Worm (Caenorhabditis elegans): Measurements from ENCODE around the gene F01F1.2.

F01F1.2 gene

ce11 chrIII:5841676-5842075, 36.7 kb upstream of the F01F1.2 start:
- TF ChIP-seq hlh-30 (tag; optimal IDR thresholded peaks at IDR 0.05; ENCODE audit: insufficient read depth) (peak; percentile 86), dmd-6 (GFP tag; IDR thresholded peaks at IDR 0.05) (peak; percentile 65), lsy-2 (tag; optimal IDR thresholded peaks at IDR 0.05) (peak in 1 of 2 experiments; percentile 59), saeg-2 (GFP tag; IDR thresholded peaks at IDR 0.05) (no peak), nhr-42 (GFP tag; IDR thresholded peaks at IDR 0.05) (no peak), dpl-1 (GFP tag; optimal IDR thresholded peaks at IDR 0.05) (peak; percentile 6), mdl-1 (tag; optimal IDR thresholded peaks at IDR 0.05) (peak; percentile 7 to 83), mep-1 (tag; optimal IDR thresholded peaks at IDR 0.05) (peak; percentile 50), hlh-11 (tag; optimal IDR thresholded peaks at IDR 0.05) (peak; percentile 71), dve-1 (tag; optimal IDR thresholded peaks at IDR 0.05; ENCODE audit: insufficient read depth) (peak; percentile 53), nhr-11 (tag; optimal IDR thresholded peaks at IDR 0.05) (peak; percentile 74), mxl-3 (GFP tag; optimal IDR thresholded peaks at IDR 0.05) (peak; percentile 67), nhr-48 (tag; optimal IDR thresholded peaks at IDR 0.05) (peak; percentile 33), F26F4.8 (GFP tag; conservative IDR thresholded peaks at IDR 0.05) (no peak), ama-1 (optimal IDR thresholded peaks at IDR 0.05) (peak; percentile 2), nhr-28 (tag; optimal IDR thresholded peaks at IDR 0.05) (peak; percentile 76), Y75B8A.6 (GFP tag; IDR thresholded peaks at IDR 0.05) (no peak), T26A8.4 (GFP tag; IDR thresholded peaks at IDR 0.05) (0 out of 2 replicates have a peak, but pooled peaks have one; percentile 23)

- TF ChIP-seq unc-62 (GFP tag; optimal IDR thresholded peaks at IDR 0.05 in 1 of 2), result no peak
- no peak for TF ChIP-seq unc-62 (tag; optimal IDR thresholded peaks at IDR 0.05)
- peak; percentile 8 for TF ChIP-seq dve-1 (tag; optimal IDR thresholded peaks at IDR 0.05; ENCODE audit: insufficient read depth)
- peak in 1 of 2 experiments; percentile 26 for TF ChIP-seq lsy-2 (tag; optimal IDR thresholded peaks at IDR 0.05)
- no peak for TF ChIP-seq nhr-6 (tag; optimal IDR thresholded peaks at IDR 0.05)
- no peak for TF ChIP-seq nhr-10 (tag; optimal IDR thresholded peaks at IDR 0.05)
- TF ChIP-seq mep-1 (tag; optimal IDR thresholded peaks at IDR 0.05), result peak; percentile 23
- 0 out of 2 replicates have a peak, but pooled peaks have one; percentile 29 for TF ChIP-seq egl-43 (GFP tag; IDR thresholded peaks at IDR 0.05)
- peak; percentile 20 for TF ChIP-seq rbr-2 (tag; optimal IDR thresholded peaks at IDR 0.05)
- TF ChIP-seq hlh-11 (tag; optimal IDR thresholded peaks at IDR 0.05), result peak; percentile 20
- no peak for TF ChIP-seq pha-4 (GFP tag; IDR thresholded peaks at IDR 0.05)
- TF ChIP-seq pha-4 (tag; optimal IDR thresholded peaks at IDR 0.05), result peak; percentile 16
- peak; percentile 13 for TF ChIP-seq mes-2 (tag; optimal IDR thresholded peaks at IDR 0.05; ENCODE audit: poor library complexity, severe bottlenecking)
- TF ChIP-seq ctbp-1 (GFP tag; IDR thresholded peaks at IDR 0.05), result peak; percentile 38; the same call in 1 of the 2 replicates
- peak; percentile 29 for TF ChIP-seq fkh-10 (GFP tag; optimal IDR thresholded peaks at IDR 0.05)
- TF ChIP-seq zip-2 (tag; optimal IDR thresholded peaks at IDR 0.05), result no peak
These were observed 35.4 kb upstream of the F01F1.2 start for ce11 chrIII:5842920-5843319.

- TF ChIP-seq unc-62 (GFP tag; optimal IDR thresholded peaks at IDR 0.05 in 1 of 2) (peak in 1 of 2 experiments; percentile 39), unc-62 (tag; optimal IDR thresholded peaks at IDR 0.05) (no peak), hmg-1.1 (GFP tag; IDR thresholded peaks at IDR 0.05) (0 out of 2 replicates have a peak, but pooled peaks have one; percentile 21), lir-3 (tag; optimal IDR thresholded peaks at IDR 0.05) (no peak), nhr-76 (tag; optimal IDR thresholded peaks at IDR 0.05) (no peak), F26F4.8 (GFP tag; conservative IDR thresholded peaks at IDR 0.05) (no peak), vab-7 (GFP tag; IDR thresholded peaks at IDR 0.05) (no peak), mep-1 (tag; optimal IDR thresholded peaks at IDR 0.05) (no peak), ceh-62 (tag; optimal IDR thresholded peaks at IDR 0.05) (no peak)
These were observed 34.7 kb upstream of the F01F1.2 start for ce11 chrIII:5843662-5844061.

DNA sequence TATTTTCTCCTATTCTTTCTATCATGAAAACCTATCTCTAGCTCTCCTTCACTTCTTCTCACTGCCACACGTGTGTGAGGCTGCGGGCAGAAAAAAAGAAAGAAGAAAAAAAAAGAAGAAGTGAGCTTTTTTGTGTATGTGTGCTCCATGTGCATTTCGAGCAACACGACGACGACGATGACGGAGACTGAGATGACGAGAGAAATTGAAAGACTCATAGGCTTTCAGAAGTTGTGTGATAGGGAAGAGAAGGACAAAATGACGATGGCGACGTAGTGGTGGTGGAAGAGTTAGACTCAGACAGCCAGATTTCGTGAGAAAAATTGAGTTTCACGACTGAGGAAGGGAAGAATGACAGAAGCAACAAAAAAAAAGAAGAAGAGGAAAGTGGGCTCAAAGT, 32.9 kb upstream of the F01F1.2 start:
- TF ChIP-seq hif-1 (tag; optimal IDR thresholded peaks at IDR 0.05), result peak in 1 of 2 experiments; percentile 45
- TF ChIP-seq aha-1 (tag), result peak; percentile 88
- no peak for TF ChIP-seq ztf-7 (tag; optimal IDR thresholded peaks at IDR 0.05)
- TF ChIP-seq zip-11 (GFP tag; IDR thresholded peaks at IDR 0.05), result no peak
- no peak for TF ChIP-seq lin-38 (GFP tag; IDR thresholded peaks at IDR 0.05)
- TF ChIP-seq ama-1 (optimal IDR thresholded peaks at IDR 0.05), result no peak
- TF ChIP-seq lin-15B (tag; optimal IDR thresholded peaks at IDR 0.05), result no peak
- TF ChIP-seq php-3 (GFP tag; IDR thresholded peaks at IDR 0.05), result no peak
- no peak for TF ChIP-seq unc-130 (GFP tag; optimal IDR thresholded peaks at IDR 0.05)
- no peak for TF ChIP-seq Y5F2A.4 (GFP tag; optimal IDR thresholded peaks at IDR 0.05)
- TF ChIP-seq mdl-1 (tag; optimal IDR thresholded peaks at IDR 0.05), result peak; percentile 60 to 93
- TF ChIP-seq vab-7 (GFP tag; IDR thresholded peaks at IDR 0.05), result no peak
- no peak for TF ChIP-seq attf-4 (tag; optimal IDR thresholded peaks at IDR 0.05)
- TF ChIP-seq egl-27 (tag; optimal IDR thresholded peaks at IDR 0.05), result no peak
- TF ChIP-seq T20F7.1 (GFP tag; optimal IDR thresholded peaks at IDR 0.05), result no peak
- TF ChIP-seq nhr-11 (tag; optimal IDR thresholded peaks at IDR 0.05), result peak; percentile 5
- no peak for TF ChIP-seq unc-39 (tag; optimal IDR thresholded peaks at IDR 0.05)
